Fruit fly (Drosophila melanogaster) whole organism, pupa: ENCODE data around the gene CG14151.

Source experiments
- CG10348 ChIP-seq: fragments of 200-800 bp; sonication (Bioruptor generic); IDR thresholded peaks from 2 replicates; pipeline ENCODE4 v1.3.6; 2022; ENCODE audit warnings: missing biosample characterization, missing genetic modification characterization
- CG12605 ChIP-seq: fragments of 200-800 bp; sonication (Bioruptor generic); IDR thresholded peaks from 2 replicates; pipeline ENCODE4 v1.3.6; 2022; ENCODE audit warnings: missing biosample characterization, missing genetic modification characterization
- CG13204 ChIP-seq: fragments of 200-800 bp; sonication (Bioruptor generic); optimal IDR thresholded peaks from 2 replicates; lab custom pipeline; 2018; ENCODE audit warnings: missing biosample characterization, mild to moderate bottlenecking, missing genetic modification characterization, moderate library complexity
- CG14655 ChIP-seq: fragments of 200-800 bp; sonication (Bioruptor generic); optimal IDR thresholded peaks from 3 replicates; lab custom pipeline; 2017; ENCODE audit warnings: mild to moderate bottlenecking, missing biosample characterization, missing genetic modification reagents, missing genetic modification characterization
- CG15710 ChIP-seq: fragments of 200-800 bp; sonication (Bioruptor generic); optimal IDR thresholded peaks from 2 replicates; lab custom pipeline; 2018; ENCODE audit warnings: missing biosample characterization, mild to moderate bottlenecking, missing genetic modification characterization, moderate library complexity
- CG17806 ChIP-seq: fragments of 200-800 bp; sonication (Bioruptor generic); optimal IDR thresholded peaks from 2 replicates; lab custom pipeline; 2018; ENCODE audit warnings: missing biosample characterization, mild to moderate bottlenecking, missing genetic modification characterization, moderate library complexity
- CG32121 ChIP-seq: fragments of 200-800 bp; sonication (Bioruptor generic); IDR thresholded peaks from 2 replicates; pipeline ENCODE4 v1.3.6; 2022; ENCODE audit warnings: missing biosample characterization, missing genetic modification characterization
- CG34367 ChIP-seq: fragments of 200-800 bp; sonication (Bioruptor generic); optimal IDR thresholded peaks from 2 replicates; lab custom pipeline; 2018; ENCODE audit warnings: missing biosample characterization, mild to moderate bottlenecking, missing genetic modification characterization
- CG4496 ChIP-seq: fragments of 200-800 bp; sonication (Bioruptor generic); IDR thresholded peaks from 3 replicates; pipeline ENCODE4 v1.3.6; 2022; ENCODE audit warnings: missing biosample characterization, missing genetic modification characterization
- CG8159 ChIP-seq: fragments of 200-800 bp; sonication (Bioruptor generic); optimal IDR thresholded peaks from 3 replicates; lab custom pipeline; 2018; ENCODE audit warnings: missing biosample characterization, mild to moderate bottlenecking, missing genetic modification characterization, moderate library complexity
- CG8301 ChIP-seq: fragments of 200-800 bp; sonication (Bioruptor generic); optimal IDR thresholded peaks from 2 replicates; lab custom pipeline; 2018; ENCODE audit warnings: missing biosample characterization, mild to moderate bottlenecking, missing genetic modification characterization
- CG9948 ChIP-seq: fragments of 200-800 bp; sonication (Bioruptor generic); optimal IDR thresholded peaks from 2 replicates; lab custom pipeline; 2018; ENCODE audit warnings: missing biosample characterization, mild to moderate bottlenecking, missing genetic modification characterization, moderate library complexity
- D1 ChIP-seq: fragments of 200-800 bp; sonication (Bioruptor generic); optimal IDR thresholded peaks from 2 replicates; lab custom pipeline; 2018; ENCODE audit warnings: missing biosample characterization, mild to moderate bottlenecking, missing genetic modification characterization, moderate library complexity
- EcR ChIP-seq: fragments of 200-800 bp; sonication (Bioruptor generic); optimal IDR thresholded peaks from 3 replicates; lab custom pipeline; 2019; ENCODE audit warnings: missing biosample characterization, missing genetic modification characterization, mild to moderate bottlenecking, moderate library complexity, missing genetic modification reagents
- Ets98B ChIP-seq: fragments of 200-800 bp; sonication (Bioruptor generic); IDR thresholded peaks from 2 replicates; pipeline ENCODE4 v1.3.6; 2022; ENCODE audit warnings: missing biosample characterization, missing genetic modification characterization
- Pif1A ChIP-seq: fragments of 200-800 bp; sonication (Bioruptor generic); optimal IDR thresholded peaks from 3 replicates; lab custom pipeline; 2016; ENCODE audit warnings: missing biosample characterization, missing genetic modification characterization
- Pif1B ChIP-seq: fragments of 200-800 bp; sonication (Bioruptor generic); optimal IDR thresholded peaks from 3 replicates; lab custom pipeline; 2016; ENCODE audit warnings: missing biosample characterization, missing genetic modification characterization
- Snoo ChIP-seq: fragments of 200-800 bp; sonication (Bioruptor generic); optimal IDR thresholded peaks from 3 replicates; lab custom pipeline; 2017; ENCODE audit warnings: missing biosample characterization, mild to moderate bottlenecking, missing genetic modification characterization, inconsistent platforms
- fd96Ca ChIP-seq: fragments of 200-800 bp; sonication (Bioruptor generic); IDR thresholded peaks from 3 replicates; pipeline ENCODE4 v1.3.6; 2022; ENCODE audit warnings: missing biosample characterization, missing genetic modification characterization
- gl ChIP-seq: fragments of 200-800 bp; sonication (Bioruptor generic); optimal IDR thresholded peaks from 2 replicates; lab custom pipeline; 2018; ENCODE audit warnings: missing biosample characterization, mild to moderate bottlenecking, missing genetic modification characterization
- rn ChIP-seq: fragments of 200-800 bp; sonication (Bioruptor generic); IDR thresholded peaks from 2 replicates; pipeline ENCODE4 v1.3.6; 2022; ENCODE audit warnings: missing biosample characterization, missing genetic modification characterization

Gene CG14151

dm6 chr3L:10657311-10657710 is 29.0 kb upstream of the CG14151 start:
- TF ChIP-seq Ets98B (GFP tag; lab: Robert Waterston, UW): peak; percentile 5; the same call in 1 of the 2 replicates
- no peak for TF ChIP-seq CG8159 (tag; lab: Kevin White, UChicago)
- peak; percentile 16; the same call in 1 of the 2 replicates for TF ChIP-seq CG12605 (GFP tag; lab: Robert Waterston, UW)
- TF ChIP-seq CG4496 (GFP tag; lab: Robert Waterston, UW): 0 out of 3 replicates have a peak, but pooled peaks have one; percentile 7
- TF ChIP-seq CG32121 (GFP tag; lab: Robert Waterston, UW): peak; percentile 39; the same call in 1 of the 2 replicates

- TF ChIP-seq CG8301 (tag; lab: Kevin White, UChicago): no peak
- 0 out of 3 replicates have a peak, but pooled peaks have one; percentile 40 for TF ChIP-seq fd96Ca
- peak; percentile 71 for TF ChIP-seq Pif1A (GFP tag; lab: Kevin White, UChicago)
- peak; percentile 50 for TF ChIP-seq Ets98B (GFP tag; lab: Robert Waterston, UW)
- peak; percentile 16 for TF ChIP-seq CG17806 (tag; lab: Kevin White, UChicago)
- TF ChIP-seq EcR: no peak
- peak; percentile 48; the same call in 1 of the 3 replicates for TF ChIP-seq CG4496 (GFP tag; lab: Robert Waterston, UW)
- no peak for TF ChIP-seq CG12605 (GFP tag; lab: Robert Waterston, UW)
- TF ChIP-seq Pif1B (GFP tag; lab: Kevin White, UChicago): peak; percentile 71
- peak; percentile 43 for TF ChIP-seq CG34367 (tag; lab: Kevin White, UChicago)
- TF ChIP-seq CG13204 (GFP tag; lab: Kevin White, UChicago): peak; percentile 20
- TF ChIP-seq Snoo: peak; percentile 36
- peak; percentile 71 for TF ChIP-seq gl (tag; lab: Kevin White, UChicago)
- peak; percentile 15; the same call in 1 of the 2 replicates for TF ChIP-seq CG32121 (GFP tag; lab: Robert Waterston, UW)
- peak; percentile 44 for TF ChIP-seq CG14655 (GFP tag; lab: Kevin White, UChicago)
- TF ChIP-seq rn (GFP tag; lab: Robert Waterston, UW): no peak
- no peak for TF ChIP-seq CG10348 (GFP tag; lab: Robert Waterston, UW)
- TF ChIP-seq CG8159 (tag; lab: Kevin White, UChicago): peak; percentile 22
- TF ChIP-seq D1 (tag; lab: Kevin White, UChicago): no peak
- peak; percentile 26 for TF ChIP-seq CG15710
- no peak for TF ChIP-seq CG9948 (tag; lab: Kevin White, UChicago)
Observed at dm6 chr3L:10656451-10657198, 28.3 kb upstream of the CG14151 start.

dm6 chr3L:10654439-10654838 is 26.2 kb upstream of the CG14151 start:
- TF ChIP-seq CG32121 (GFP tag; lab: Robert Waterston, UW) (no peak), CG34367 (tag; lab: Kevin White, UChicago) (no peak), Snoo (no peak), CG13204 (GFP tag; lab: Kevin White, UChicago) (no peak), gl (tag; lab: Kevin White, UChicago) (no peak), Pif1B (GFP tag; lab: Kevin White, UChicago) (no peak), D1 (tag; lab: Kevin White, UChicago) (no peak), CG8301 (tag; lab: Kevin White, UChicago) (no peak), fd96Ca (no peak), CG10348 (GFP tag; lab: Robert Waterston, UW) (no peak), CG9948 (tag; lab: Kevin White, UChicago) (no peak), CG4496 (GFP tag; lab: Robert Waterston, UW) (no peak), CG17806 (tag; lab: Kevin White, UChicago) (no peak), rn (GFP tag; lab: Robert Waterston, UW) (no peak), EcR (no peak), CG14655 (GFP tag; lab: Kevin White, UChicago) (no peak), Ets98B (GFP tag; lab: Robert Waterston, UW) (no peak)

dm6 chr3L:10652487-10652886 is 24.2 kb upstream of the CG14151 start:
- TF ChIP-seq CG10348 (GFP tag; lab: Robert Waterston, UW) (no peak), CG12605 (GFP tag; lab: Robert Waterston, UW) (no peak), EcR (peak; percentile 48), rn (GFP tag; lab: Robert Waterston, UW) (no peak), CG14655 (GFP tag; lab: Kevin White, UChicago) (no peak), CG8159 (tag; lab: Kevin White, UChicago) (peak; percentile 16), CG8301 (tag; lab: Kevin White, UChicago) (no peak)

- no peak for TF ChIP-seq D1 (tag; lab: Kevin White, UChicago)
- no peak for TF ChIP-seq CG12605 (GFP tag; lab: Robert Waterston, UW)
- no peak for TF ChIP-seq CG8301 (tag; lab: Kevin White, UChicago)
- TF ChIP-seq CG15710: no peak
- TF ChIP-seq fd96Ca: no peak
Observed at dm6 chr3L:10651271-10651670, 23.0 kb upstream of the CG14151 start.

dm6 chr3L:10648431-10648830 is 20.1 kb upstream of the CG14151 start:
- TF ChIP-seq CG10348 (GFP tag; lab: Robert Waterston, UW): no peak
- peak; percentile 15 for TF ChIP-seq gl (tag; lab: Kevin White, UChicago)
- TF ChIP-seq CG17806 (tag; lab: Kevin White, UChicago): peak; percentile 50
- TF ChIP-seq CG9948 (tag; lab: Kevin White, UChicago): peak; percentile 22
- TF ChIP-seq Ets98B (GFP tag; lab: Robert Waterston, UW): peak; percentile 62
- TF ChIP-seq D1 (tag; lab: Kevin White, UChicago): no peak
- peak; percentile 53 for TF ChIP-seq CG8301 (tag; lab: Kevin White, UChicago)
- 0 out of 3 replicates have a peak, but pooled peaks have one; percentile 51 for TF ChIP-seq fd96Ca
- no peak for TF ChIP-seq CG8159 (tag; lab: Kevin White, UChicago)
- peak; percentile 47 for TF ChIP-seq CG32121 (GFP tag; lab: Robert Waterston, UW)
- TF ChIP-seq rn (GFP tag; lab: Robert Waterston, UW): no peak
- TF ChIP-seq Snoo: no peak
- peak; percentile 48 for TF ChIP-seq CG34367 (tag; lab: Kevin White, UChicago)
- peak; percentile 51; the same call in 1 of the 2 replicates for TF ChIP-seq CG12605 (GFP tag; lab: Robert Waterston, UW)
- peak; percentile 35 for TF ChIP-seq Pif1B (GFP tag; lab: Kevin White, UChicago)
- TF ChIP-seq Pif1A (GFP tag; lab: Kevin White, UChicago): peak; percentile 63
- TF ChIP-seq EcR: no peak
- peak; percentile 45 for TF ChIP-seq CG14655 (GFP tag; lab: Kevin White, UChicago)
- TF ChIP-seq CG15710: peak; percentile 39
- no peak for TF ChIP-seq CG13204 (GFP tag; lab: Kevin White, UChicago)
- peak; percentile 70; the same call in 2 of the 3 replicates for TF ChIP-seq CG4496 (GFP tag; lab: Robert Waterston, UW)
- TF ChIP-seq, all 21 proteins: peak for 14
